Worm (Caenorhabditis elegans): ENCODE results near the gene H02F09.2.

DNA sequence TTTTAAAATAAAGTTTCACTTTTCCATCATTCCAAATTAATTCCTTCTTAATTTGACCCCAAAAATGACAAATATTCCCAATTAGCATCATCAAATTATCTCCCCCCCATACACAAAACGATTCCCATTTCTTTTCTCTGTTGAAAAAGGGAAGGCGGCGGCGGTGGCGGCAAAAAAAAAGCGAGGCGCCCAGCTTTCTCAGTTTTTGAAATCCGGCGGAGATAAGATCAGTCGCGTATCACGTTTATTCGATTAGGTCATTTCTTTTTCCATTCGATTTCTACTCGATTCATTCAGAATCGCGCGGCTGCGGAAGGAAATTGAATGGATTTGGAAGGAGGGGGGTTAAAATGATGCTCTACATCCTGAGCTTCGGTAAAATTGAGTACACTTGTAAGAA is 11.9 kb downstream of the H02F09.2 start:
- TF ChIP-seq snpc-4 (GFP tag; optimal IDR thresholded peaks at IDR 0.05) (no peak), snpc-4 (tag; optimal IDR thresholded peaks at IDR 0.05) (no peak), ztf-18 (tag; optimal IDR thresholded peaks at IDR 0.05) (no peak), let-526 (GFP tag; IDR thresholded peaks at IDR 0.05) (no peak), attf-5 (GFP tag; optimal IDR thresholded peaks at IDR 0.05) (no peak), ceh-91 (GFP tag; IDR thresholded peaks at IDR 0.05) (no peak), ets-4 (GFP tag; optimal IDR thresholded peaks at IDR 0.05) (no peak), somi-1 (GFP tag; optimal IDR thresholded peaks at IDR 0.05) (no peak), ztf-26 (tag; optimal IDR thresholded peaks at IDR 0.05) (no peak), lin-40 (tag; optimal IDR thresholded peaks at IDR 0.05) (no peak), dox-1 (GFP tag; IDR thresholded peaks at IDR 0.05) (no peak)
